Worm (Caenorhabditis elegans) whole organism, late embryonic: ENCODE data around the gene cblc-1.
"Not testable (repeated sequence)": the region's sequence is repeated elsewhere in the genome, so short reads cannot be mapped to it uniquely, and the experiment has no call there.

ENCODE experiments used
- C08G9.2 ChIP-seq: sonication (generic microtip); optimal IDR thresholded peaks from 2 replicates; lab custom pipeline; 2016; ENCODE audit warnings: mild to moderate bottlenecking, missing genetic modification characterization, moderate library complexity, missing compliant biosample characterization
- ceh-19 ChIP-seq: fragments of 200-800 bp; sonication (Bioruptor generic); optimal IDR thresholded peaks from 2 replicates; lab custom pipeline; 2018; ENCODE audit warnings: mild to moderate bottlenecking, missing genetic modification characterization, missing compliant biosample characterization
- dmd-4 ChIP-seq: sonication (generic microtip); optimal IDR thresholded peaks from 2 replicates; lab custom pipeline; 2016; ENCODE audit warnings: borderline replicate concordance, missing genetic modification characterization, missing compliant biosample characterization

- TF ChIP-seq C08G9.2 (tag; lab: Kevin White, UChicago); ceh-19 (GFP tag; lab: Kevin White, UChicago); dmd-4 (tag; lab: Kevin White, UChicago): not testable (repeated sequence)
Measured at ce11 chrII:4898529-4898928, 42.4 kb downstream of the cblc-1 start, which contains the start of gene msp-32.
